Fruit fly (Drosophila melanogaster): ENCODE measurements around the gene Fer3HCH.

- TF ChIP-seq CTCF (optimal IDR thresholded peaks at IDR 0.05) (no peak), CG8478 (optimal IDR thresholded peaks at IDR 0.05) (no peak)
Measured at dm6 chrX:13087333-13087828, 20.6 kb downstream of the Fer3HCH start.
